Worm (Caenorhabditis elegans) whole organism, late embryonic: ENCODE measurements around the gene F41B5.12.

ENCODE experiments used
- eyg-1 ChIP-seq: sonication (generic microtip); optimal IDR thresholded peaks from 2 replicates; lab custom pipeline; 2016; ENCODE audit warnings: missing genotype, missing genetic modification characterization, missing compliant biosample characterization
- fkh-10 ChIP-seq: fragments of 150-350 bp; optimal IDR thresholded peaks from 2 replicates; lab custom pipeline; 2014; ENCODE audit warnings: missing biosample characterization, missing genetic modification reagents, missing genetic modification characterization
- unc-55 ChIP-seq: sonication (generic microtip); optimal IDR thresholded peaks from 2 replicates; lab custom pipeline; 2017; ENCODE audit warnings: missing biosample characterization, missing genetic modification reagents, missing genetic modification characterization

DNA sequence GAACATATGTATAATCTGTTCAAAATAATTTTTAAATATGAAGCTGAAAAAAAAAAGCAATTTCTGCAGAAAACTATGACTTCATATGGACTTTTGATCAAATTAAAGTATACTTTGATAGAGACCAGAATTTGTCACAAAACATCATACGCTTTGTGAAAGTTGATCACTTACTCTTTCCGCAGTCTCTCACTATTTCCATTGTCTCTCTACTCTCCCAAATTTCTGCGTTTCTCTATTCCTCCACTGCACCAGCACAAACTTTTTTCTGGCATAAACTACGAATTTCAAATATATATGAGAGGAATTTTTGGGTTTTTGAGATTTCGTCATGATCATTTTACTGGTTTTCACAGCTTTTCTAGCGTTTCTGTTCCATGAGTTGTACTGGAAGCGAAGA is 24.9 kb upstream of the F41B5.12 start, which contains the start of gene cyp-33C4:
- TF ChIP-seq eyg-1 = no peak
- TF ChIP-seq unc-55 (GFP tag; lab: Kevin White, UChicago) = no peak
- TF ChIP-seq fkh-10 (GFP tag; lab: Kevin White, UChicago) = no peak
